Worm (Caenorhabditis elegans) whole organism, young adult: Measurements from ENCODE around the gene tsp-6.

Experiments used
- F33H1.4 ChIP-seq: fragments of 200-800 bp; sonication (Bioruptor generic); IDR thresholded peaks from 2 replicates; pipeline ENCODE4 v1.3.6; 2022; ENCODE audit warnings: missing genetic modification reagents, missing genetic modification characterization, missing compliant biosample characterization
- T07F8.4 ChIP-seq: sonication (generic microtip); optimal IDR thresholded peaks from 2 replicates; lab custom pipeline; 2016; ENCODE audit warnings: mild to moderate bottlenecking, missing genetic modification characterization, moderate library complexity, missing compliant biosample characterization
- Y53F4B.3 ChIP-seq: fragments of 200-800 bp; sonication (Bioruptor generic); IDR thresholded peaks from 2 replicates; pipeline ENCODE4 v1.3.6; 2022; ENCODE audit warnings: missing genetic modification reagents, missing genetic modification characterization, missing compliant biosample characterization
- aptf-2 ChIP-seq: fragments of 200-800 bp; sonication (Bioruptor generic); conservative IDR thresholded peaks from 2 replicates; pipeline ENCODE4 v1.3.6; 2022; ENCODE audit warnings: missing genetic modification reagents, missing genetic modification characterization, missing compliant biosample characterization
- ceh-27 ChIP-seq: fragments of 200-800 bp; sonication (Bioruptor generic); optimal IDR thresholded peaks from 2 replicates; lab custom pipeline; 2018; ENCODE audit warnings: mild to moderate bottlenecking, missing genetic modification characterization, moderate library complexity, missing compliant biosample characterization
- egrh-3 ChIP-seq: fragments of 200-800 bp; sonication (Bioruptor generic); IDR thresholded peaks from 2 replicates; pipeline ENCODE4 v1.3.6; 2022; ENCODE audit warnings: missing genetic modification reagents, missing genetic modification characterization, missing compliant biosample characterization
- hrde-1 ChIP-seq: sonication (generic microtip); optimal IDR thresholded peaks from 2 replicates; lab custom pipeline; 2016; ENCODE audit warnings: missing genetic modification characterization, mild to moderate bottlenecking, missing compliant biosample characterization, moderate library complexity, missing genotype, missing genetic modification reagents, borderline replicate concordance
- lag-1 ChIP-seq: fragments of 200-800 bp; sonication (Bioruptor generic); IDR thresholded peaks from 2 replicates; pipeline ENCODE4 v1.3.6; 2022; ENCODE audit warnings: missing genetic modification reagents, missing genetic modification characterization, missing compliant biosample characterization
- lin-54 ChIP-seq: fragments of 200-800 bp; sonication (Bioruptor generic); optimal IDR thresholded peaks from 2 replicates; lab custom pipeline; 2018; ENCODE audit warnings: mild to moderate bottlenecking, missing genetic modification characterization, missing compliant biosample characterization
- madf-8 ChIP-seq: fragments of 200-800 bp; sonication (Bioruptor generic); conservative IDR thresholded peaks from 2 replicates; pipeline ENCODE4 v1.3.6; 2022; ENCODE audit warnings: missing genetic modification reagents, missing genetic modification characterization, missing compliant biosample characterization
- pha-4 ChIP-seq: fragments of 150-350 bp; sonication (generic microtip); optimal IDR thresholded peaks from 2 replicates; lab custom pipeline; 2014; ENCODE audit warnings: missing biosample characterization, missing genetic modification reagents, missing genetic modification characterization
- zim-3 ChIP-seq: sonication (generic microtip); optimal IDR thresholded peaks from 2 replicates; lab custom pipeline; 2017; ENCODE audit warnings: mild to moderate bottlenecking, missing genetic modification characterization, moderate library complexity, missing compliant biosample characterization

The tsp-6 gene

DNA sequence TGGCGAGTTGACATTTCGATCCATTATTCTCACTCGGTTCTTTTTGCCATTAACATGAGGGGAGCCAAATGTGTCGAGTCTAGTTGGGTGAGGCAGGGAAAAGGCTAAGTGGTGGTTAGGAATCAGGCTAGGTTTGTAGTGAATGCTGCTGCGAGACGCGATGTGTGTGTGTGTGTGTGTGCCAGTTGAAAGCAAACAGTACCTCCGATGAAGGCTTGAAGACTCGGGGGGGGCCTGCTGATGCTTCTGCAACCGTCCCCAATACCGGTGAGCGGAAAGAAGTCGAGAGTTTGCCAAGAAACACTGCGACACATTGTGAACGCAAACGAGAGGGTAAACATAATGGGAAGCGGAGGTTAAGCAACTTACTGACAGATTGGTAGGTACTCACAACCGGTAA, 50.8 kb downstream of the tsp-6 start, which contains the start of gene F53B3.3:
Gene F53B3.3 (minus strand): TSS at position 101 of the 400 bp plus-strand sequence.
- TF ChIP-seq Y53F4B.3 (GFP tag; lab: Robert Waterston, UW) = no peak
- TF ChIP-seq aptf-2 = no peak
- TF ChIP-seq hrde-1 = no peak
- no peak for TF ChIP-seq T07F8.4
- no peak for TF ChIP-seq madf-8 (GFP tag; lab: Robert Waterston, UW)
- no peak for TF ChIP-seq F33H1.4 (GFP tag; lab: Robert Waterston, UW)
- TF ChIP-seq zim-3 (tag; lab: Kevin White, UChicago) = no peak
- no peak for TF ChIP-seq pha-4 (tag; lab: Kevin White, UChicago)
- TF ChIP-seq egrh-3 (GFP tag; lab: Robert Waterston, UW) = no peak
- TF ChIP-seq ceh-27 (GFP tag; lab: Kevin White, UChicago) = no peak
- TF ChIP-seq lin-54 (GFP tag; lab: Kevin White, UChicago) = no peak
- TF ChIP-seq lag-1 (GFP tag; lab: Robert Waterston, UW) = no peak
- TF ChIP-seq, all 124 proteins: peak for 0
